Worm (Caenorhabditis elegans) whole organism, late embryonic: ENCODE data around the gene ZK1307.1.

Experiments used
- C08G9.2 ChIP-seq: sonication (generic microtip); optimal IDR thresholded peaks from 2 replicates; lab custom pipeline; 2016; ENCODE audit warnings: mild to moderate bottlenecking, missing genetic modification characterization, moderate library complexity, missing compliant biosample characterization
- K09A11.1 ChIP-seq: sonication (generic microtip); optimal IDR thresholded peaks from 2 replicates; lab custom pipeline; 2017; ENCODE audit warnings: antibody characterized with exemption, mild to moderate bottlenecking, missing genetic modification characterization, missing compliant biosample characterization; ENCODE audit not compliant: insufficient read depth
- Y22D7AL.16 ChIP-seq: sonication (generic microtip); optimal IDR thresholded peaks from 2 replicates; lab custom pipeline; 2016; ENCODE audit warnings: missing genetic modification characterization, missing compliant biosample characterization
- ahr-1 ChIP-seq: sonication (generic microtip); optimal IDR thresholded peaks from 2 replicates; lab custom pipeline; 2016; ENCODE audit warnings: missing genetic modification characterization, missing compliant biosample characterization
- ama-1 ChIP-seq: fragments of 150-350 bp; optimal IDR thresholded peaks from 2 replicates; lab custom pipeline; 2014
- ceh-14 ChIP-seq: sonication (generic microtip); optimal IDR thresholded peaks from 2 replicates; lab custom pipeline; 2016; ENCODE audit warnings: missing genotype, missing genetic modification characterization, missing compliant biosample characterization
- ceh-18 ChIP-seq: sonication (generic microtip); optimal IDR thresholded peaks from 2 replicates; lab custom pipeline; 2016; ENCODE audit warnings: missing genetic modification characterization, missing compliant biosample characterization
- ceh-19 ChIP-seq: fragments of 200-800 bp; sonication (Bioruptor generic); optimal IDR thresholded peaks from 2 replicates; lab custom pipeline; 2018; ENCODE audit warnings: mild to moderate bottlenecking, missing genetic modification characterization, missing compliant biosample characterization
- ceh-2 ChIP-seq: sonication (generic microtip); optimal IDR thresholded peaks from 2 replicates; lab custom pipeline; 2016; ENCODE audit warnings: missing genotype, missing genetic modification characterization, missing compliant biosample characterization
- ceh-22 ChIP-seq: sonication (generic microtip); optimal IDR thresholded peaks from 2 replicates; lab custom pipeline; 2017; ENCODE audit warnings: missing biosample characterization, missing genetic modification characterization
- ceh-30 ChIP-seq: fragments of 150-350 bp; optimal IDR thresholded peaks from 2 replicates; lab custom pipeline; 2014; ENCODE audit warnings: missing biosample characterization, missing genetic modification characterization
- ceh-31 ChIP-seq: sonication (generic microtip); optimal IDR thresholded peaks from 2 replicates; lab custom pipeline; 2016; ENCODE audit warnings: missing genetic modification characterization, missing compliant biosample characterization
- ceh-34 ChIP-seq: sonication (generic microtip); optimal IDR thresholded peaks from 2 replicates; lab custom pipeline; 2016; ENCODE audit warnings: mild to moderate bottlenecking, missing genetic modification characterization, missing compliant biosample characterization
- ceh-45 ChIP-seq: fragments of 200-800 bp; sonication (Bioruptor generic); IDR thresholded peaks from 2 replicates; pipeline ENCODE4 v1.3.6; 2022; ENCODE audit warnings: missing genetic modification reagents, missing genetic modification characterization, missing compliant biosample characterization
- ceh-48 ChIP-seq: sonication (generic microtip); optimal IDR thresholded peaks from 2 replicates; lab custom pipeline; 2016; ENCODE audit warnings: missing genetic modification characterization, inconsistent platforms, missing compliant biosample characterization
- ceh-6 ChIP-seq: fragments of 200-800 bp; sonication (Bioruptor generic); optimal IDR thresholded peaks from 2 replicates; lab custom pipeline; 2018; ENCODE audit warnings: mild to moderate bottlenecking, missing genetic modification characterization, missing compliant biosample characterization
- dmd-4 ChIP-seq: sonication (generic microtip); optimal IDR thresholded peaks from 2 replicates; lab custom pipeline; 2016; ENCODE audit warnings: borderline replicate concordance, missing genetic modification characterization, missing compliant biosample characterization
- dve-1 ChIP-seq: sonication (generic microtip); optimal IDR thresholded peaks from 2 replicates; lab custom pipeline; 2017; ENCODE audit warnings: antibody characterized with exemption, mild to moderate bottlenecking, missing genetic modification characterization, missing compliant biosample characterization
- elt-2 ChIP-seq: sonication (generic microtip); optimal IDR thresholded peaks from 2 replicates; lab custom pipeline; 2016; ENCODE audit warnings: missing genetic modification reagents, missing genetic modification characterization, missing compliant biosample characterization
- elt-4 ChIP-seq: sonication (generic microtip); optimal IDR thresholded peaks from 2 replicates; lab custom pipeline; 2016; ENCODE audit warnings: missing genetic modification characterization, missing compliant biosample characterization
- ets-4 ChIP-seq: sonication (generic microtip); optimal IDR thresholded peaks from 2 replicates; lab custom pipeline; 2016; ENCODE audit warnings: missing genetic modification characterization, missing compliant biosample characterization
- eyg-1 ChIP-seq: sonication (generic microtip); optimal IDR thresholded peaks from 2 replicates; lab custom pipeline; 2016; ENCODE audit warnings: missing genotype, missing genetic modification characterization, missing compliant biosample characterization
- fkh-6 ChIP-seq: sonication (generic microtip); optimal IDR thresholded peaks from 2 replicates; lab custom pipeline; 2016; ENCODE audit warnings: missing genetic modification characterization, missing compliant biosample characterization
- hlh-30 ChIP-seq: sonication (generic microtip); optimal IDR thresholded peaks from 2 replicates; lab custom pipeline; 2017; ENCODE audit warnings: antibody characterized with exemption, missing genetic modification characterization, missing compliant biosample characterization; ENCODE audit not compliant: insufficient read depth
- hlh-6 ChIP-seq: sonication (generic microtip); optimal IDR thresholded peaks from 2 replicates; lab custom pipeline; 2016; ENCODE audit warnings: missing genotype, missing genetic modification characterization, missing compliant biosample characterization
- mec-3 ChIP-seq: sonication (generic microtip); optimal IDR thresholded peaks from 2 replicates; lab custom pipeline; 2016; ENCODE audit warnings: borderline replicate concordance, missing genetic modification characterization, missing compliant biosample characterization
- nfya-1 ChIP-seq: sonication (generic microtip); optimal IDR thresholded peaks from 2 replicates; lab custom pipeline; 2017; ENCODE audit warnings: missing genetic modification characterization, mild to moderate bottlenecking, missing compliant biosample characterization, antibody characterized with exemption, moderate library complexity
- nhr-11 ChIP-seq: fragments of 150-350 bp; optimal IDR thresholded peaks from 2 replicates; lab custom pipeline; 2014; ENCODE audit warnings: missing biosample characterization, missing genetic modification characterization
- pag-3 ChIP-seq: sonication (generic microtip); optimal IDR thresholded peaks from 2 replicates; lab custom pipeline; 2016; ENCODE audit warnings: missing compliant biosample characterization, missing genetic modification characterization, borderline replicate concordance
- pha-2 ChIP-seq: sonication (generic microtip); optimal IDR thresholded peaks from 2 replicates; lab custom pipeline; 2017; ENCODE audit warnings: mild to moderate bottlenecking, missing genetic modification characterization, missing compliant biosample characterization
- pros-1 ChIP-seq: fragments of 150-350 bp; optimal IDR thresholded peaks from 2 replicates; lab custom pipeline; 2014; ENCODE audit warnings: missing biosample characterization, missing genetic modification reagents, missing genetic modification characterization
- ref-2 ChIP-seq: sonication (generic microtip); optimal IDR thresholded peaks from 2 replicates; lab custom pipeline; 2016; ENCODE audit warnings: missing genetic modification characterization, missing compliant biosample characterization
- rnt-1 ChIP-seq: sonication (generic microtip); optimal IDR thresholded peaks from 2 replicates; lab custom pipeline; 2016; ENCODE audit warnings: missing genetic modification characterization, missing compliant biosample characterization
- sdc-2 ChIP-seq: sonication (generic microtip); optimal IDR thresholded peaks from 2 replicates; lab custom pipeline; 2016; ENCODE audit warnings: missing genotype, missing genetic modification characterization, missing compliant biosample characterization
- syd-9 ChIP-seq: sonication (generic microtip); optimal IDR thresholded peaks from 2 replicates; lab custom pipeline; 2016; ENCODE audit warnings: mild to moderate bottlenecking, missing genetic modification characterization, moderate library complexity, missing compliant biosample characterization
- tbx-2 ChIP-seq: sonication (generic microtip); optimal IDR thresholded peaks from 2 replicates; lab custom pipeline; 2016; ENCODE audit warnings: missing genetic modification characterization, missing compliant biosample characterization
- tbx-7 ChIP-seq: sonication (generic microtip); optimal IDR thresholded peaks from 2 replicates; lab custom pipeline; 2016; ENCODE audit warnings: missing genotype, missing genetic modification characterization, missing compliant biosample characterization
- ttx-3 ChIP-seq: sonication (generic microtip); optimal IDR thresholded peaks from 2 replicates; lab custom pipeline; 2016; ENCODE audit warnings: missing genetic modification reagents, missing genetic modification characterization, missing compliant biosample characterization
- unc-42 ChIP-seq: sonication (generic microtip); optimal IDR thresholded peaks from 2 replicates; lab custom pipeline; 2016; ENCODE audit warnings: missing genotype, missing genetic modification characterization, missing compliant biosample characterization
- unc-55 ChIP-seq: sonication (generic microtip); optimal IDR thresholded peaks from 2 replicates; lab custom pipeline; 2017; ENCODE audit warnings: missing biosample characterization, missing genetic modification reagents, missing genetic modification characterization

The ZK1307.1 gene

DNA sequence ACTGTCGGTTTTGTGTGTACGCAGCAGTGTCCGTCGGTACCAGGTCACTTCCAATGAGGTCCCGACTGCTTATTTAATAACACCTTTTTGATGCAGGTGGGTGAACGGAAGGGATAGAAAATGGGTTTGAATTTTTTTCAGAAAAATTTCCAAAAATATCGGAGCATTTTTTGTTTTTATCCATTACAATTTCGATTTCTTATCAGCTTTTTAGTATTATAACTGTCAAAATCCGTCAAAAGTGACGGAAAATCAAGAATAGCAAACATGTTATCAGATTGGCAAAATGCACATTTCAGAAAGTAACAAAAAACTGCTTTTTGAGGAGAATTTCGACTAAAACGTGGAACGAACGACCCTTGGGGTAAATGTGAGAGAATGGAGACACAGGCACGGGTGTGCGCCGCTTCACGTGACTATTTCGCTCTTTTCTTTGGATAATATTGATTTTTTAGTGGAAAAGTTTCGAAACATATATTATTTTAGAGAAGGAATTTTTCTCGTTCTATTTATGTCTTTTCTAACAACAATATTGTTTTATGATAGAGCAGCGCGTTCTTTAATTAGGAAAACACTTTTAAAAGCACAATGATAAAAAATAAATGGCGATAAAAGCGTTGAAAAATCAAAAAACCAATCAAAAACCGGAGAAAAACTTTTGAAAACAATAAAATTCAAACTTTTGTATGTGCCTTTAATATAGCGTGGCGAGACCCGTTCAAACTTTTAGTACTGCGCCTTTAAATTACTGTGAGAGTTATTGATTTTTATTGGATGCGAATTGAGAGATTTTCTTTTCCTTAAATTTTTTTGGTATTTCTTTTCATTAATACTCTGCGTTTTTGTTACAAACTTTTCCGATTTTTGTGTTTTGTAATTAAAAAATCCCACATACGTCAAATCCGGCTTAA lies 8.2 kb downstream of the ZK1307.1 start, which contains the start of gene sqv-8:
Gene sqv-8 (plus strand): TSS at position 51 of the 911 bp plus-strand sequence.
- TF ChIP-seq dmd-4 (tag; lab: Kevin White, UChicago) (no peak), hlh-30 (tag; lab: Kevin White, UChicago) (peak; percentile 87), ceh-48 (tag; lab: Kevin White, UChicago) (peak; percentile 46)

DNA sequence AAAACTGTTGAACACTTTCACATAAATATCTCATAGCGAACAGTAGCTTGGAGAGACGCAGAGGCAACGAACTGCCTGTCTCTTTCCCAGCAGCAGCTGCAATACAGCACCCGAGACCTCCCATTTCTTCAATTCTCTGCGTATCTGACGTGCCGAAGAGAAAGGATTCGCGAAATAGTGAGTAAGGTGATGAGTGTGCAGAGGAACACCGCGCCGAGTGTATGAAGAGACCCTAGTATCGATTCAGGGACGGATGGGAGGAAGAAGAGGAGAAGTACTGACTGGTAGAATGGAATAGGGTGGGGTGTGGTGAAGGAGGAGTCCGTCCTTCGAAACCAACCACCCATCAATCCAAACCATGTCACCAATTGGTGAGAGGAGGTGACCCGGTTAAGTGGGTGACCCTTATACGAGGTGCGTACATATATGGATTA lies 9.2 kb downstream of the ZK1307.1 start:
- TF ChIP-seq ceh-6 (peak; percentile 37), nhr-11 (tag; lab: Kevin White, UChicago) (no peak), hlh-30 (tag; lab: Kevin White, UChicago) (peak; percentile 85), rnt-1 (tag; lab: Kevin White, UChicago) (peak; percentile 59), unc-42 (tag; lab: Kevin White, UChicago) (peak; percentile 19), ceh-2 (tag; lab: Kevin White, UChicago) (peak; percentile 45), elt-4 (no peak), tbx-2 (tag; lab: Kevin White, UChicago) (peak; percentile 66), K09A11.1 (tag; lab: Kevin White, UChicago) (peak; percentile 31), pha-2 (tag; lab: Kevin White, UChicago) (peak; percentile 3), fkh-6 (tag; lab: Kevin White, UChicago) (no peak), ceh-19 (GFP tag; lab: Kevin White, UChicago) (no peak), ceh-48 (tag; lab: Kevin White, UChicago) (peak; percentile 80), sdc-2 (tag; lab: Kevin White, UChicago) (peak; percentile 13), pros-1 (tag; lab: Kevin White, UChicago) (peak; percentile 78), tbx-7 (tag; lab: Kevin White, UChicago) (no peak), ttx-3 (tag; lab: Kevin White, UChicago) (no peak), unc-55 (GFP tag; lab: Kevin White, UChicago) (peak; percentile 77), ets-4 (peak; percentile 18), C08G9.2 (tag; lab: Kevin White, UChicago) (peak; percentile 47), nfya-1 (tag; lab: Kevin White, UChicago) (peak; percentile 89), pag-3 (tag; lab: Kevin White, UChicago) (no peak), ahr-1 (tag; lab: Kevin White, UChicago) (no peak), ceh-14 (tag; lab: Kevin White, UChicago) (peak; percentile 47), eyg-1 (tag; lab: Kevin White, UChicago) (no peak), ceh-45 (GFP tag; lab: Robert Waterston, UW) (no peak), elt-2 (no peak), dve-1 (tag; lab: Kevin White, UChicago) (peak; percentile 32), Y22D7AL.16 (tag; lab: Kevin White, UChicago) (no peak), ceh-31 (peak; percentile 87), mec-3 (tag; lab: Kevin White, UChicago) (no peak), hlh-6 (peak; percentile 40), syd-9 (tag; lab: Kevin White, UChicago) (peak; percentile 46), ceh-22 (tag; lab: Kevin White, UChicago) (no peak), ceh-30 (peak; percentile 58), dmd-4 (tag; lab: Kevin White, UChicago) (peak; percentile 58), ama-1 (lab: Kevin White, UChicago) (no peak), ceh-34 (tag; lab: Kevin White, UChicago) (peak; percentile 76), ceh-18 (tag; lab: Kevin White, UChicago) (peak; percentile 56), ref-2 (tag; lab: Kevin White, UChicago) (peak; percentile 72)
